Fruit fly (Drosophila melanogaster): ENCODE results near the gene Ubx.

dm6 chr3R:16677934-16678333 lies 56.3 kb downstream of the Ubx start:
- no peak for TF ChIP-seq lola (GFP tag; optimal IDR thresholded peaks at IDR 0.05)
- no peak for TF ChIP-seq ATbp (GFP tag; optimal IDR thresholded peaks at IDR 0.05)
- TF ChIP-seq odd (GFP tag; optimal IDR thresholded peaks at IDR 0.05), result no peak
- TF ChIP-seq CG14050 (GFP tag; IDR thresholded peaks at IDR 0.05), result no peak

Measured in whole organism, embryonic.